Worm (Caenorhabditis elegans) whole organism, midembryonic: Measurements from ENCODE around the gene lgc-28.

Experiments
- flt-1 ChIP-seq: fragments of 200-800 bp; sonication (Bioruptor generic); IDR thresholded peaks from 2 replicates; pipeline ENCODE4 v1.3.6; 2022; ENCODE audit warnings: missing genetic modification characterization, missing compliant biosample characterization
- ztf-23 ChIP-seq: fragments of 200-800 bp; sonication (Bioruptor generic); IDR thresholded peaks from 2 replicates; pipeline ENCODE4 v1.3.6; 2022; ENCODE audit warnings: missing genetic modification reagents, missing genetic modification characterization, missing compliant biosample characterization

DNA sequence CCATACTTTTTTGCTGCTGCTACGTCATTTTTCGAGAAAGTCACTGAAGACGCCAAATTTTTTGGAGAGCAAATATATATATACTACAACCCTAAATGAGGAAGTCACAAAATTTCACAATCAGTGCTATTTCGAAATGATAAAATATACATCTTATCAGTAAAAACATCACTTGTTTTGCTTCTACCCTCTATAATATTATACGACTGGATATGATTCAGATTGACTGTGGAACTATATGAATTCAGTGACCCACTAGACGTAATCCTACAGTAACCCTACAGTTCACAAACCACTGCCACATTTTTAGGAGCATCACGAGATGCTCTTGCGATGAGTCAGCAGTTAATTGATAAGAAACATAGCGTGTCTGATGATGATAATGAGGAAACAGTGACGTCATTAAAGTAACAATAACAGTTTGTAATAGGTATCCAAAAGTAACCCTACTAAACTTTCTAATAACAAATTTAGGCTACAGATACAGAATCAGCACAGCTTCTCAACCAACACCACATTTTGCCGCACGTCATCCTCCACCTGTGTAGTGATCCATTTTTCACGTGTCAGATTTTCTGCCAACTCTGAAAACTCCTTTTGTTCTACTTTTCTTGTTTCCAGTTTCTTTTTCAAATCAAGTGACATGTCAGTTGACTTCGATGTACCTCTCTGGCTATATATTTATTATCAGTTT, 37.9 kb upstream of the lgc-28 start, which contains the start of the genes F33H12.7 and sri-39:
- TF ChIP-seq flt-1 (no peak), ztf-23 (GFP tag; lab: Robert Waterston, UW) (no peak)
